Fruit fly (Drosophila melanogaster) whole organism, wandering third instar larva: Measurements from ENCODE around the gene CG13613.
A peak's percentile ranks its signal among the peaks of the same experiment; 100 is the strongest.

Source experiments
- Abd-B ChIP-seq: fragments of >200 bp; optimal IDR thresholded peaks from 2 replicates; lab custom pipeline; 2017; ENCODE audit warnings: missing biosample characterization, missing genetic modification characterization
- CG32264 ChIP-seq: fragments of 200-800 bp; sonication (Bioruptor generic); optimal IDR thresholded peaks from 2 replicates; lab custom pipeline; 2016; ENCODE audit warnings: missing biosample characterization, missing genetic modification characterization
- CG9705 ChIP-seq: fragments of 200-800 bp; sonication (Bioruptor generic); optimal IDR thresholded peaks from 2 replicates; lab custom pipeline; 2018; ENCODE audit warnings: missing biosample characterization, mild to moderate bottlenecking, missing genetic modification characterization
- CrebA ChIP-seq: fragments of 200-800 bp; sonication (Bioruptor generic); optimal IDR thresholded peaks from 2 replicates; lab custom pipeline; 2016; ENCODE audit warnings: missing biosample characterization, mild to moderate bottlenecking, missing genetic modification characterization, borderline replicate concordance
- Dfd ChIP-seq: fragments of >200 bp; optimal IDR thresholded peaks from 2 replicates; lab custom pipeline; 2017; ENCODE audit warnings: missing biosample characterization, missing genetic modification characterization
- Dif ChIP-seq: fragments of 200-275, 200-300 bp; sonication (Bioruptor generic); optimal IDR thresholded peaks from 2 replicates; lab custom pipeline; 2018; ENCODE audit warnings: missing biosample characterization, missing genetic modification characterization; ENCODE audit not compliant: partially characterized antibody
- GATAd ChIP-seq: sonication (Bioruptor generic); optimal IDR thresholded peaks from 2 replicates; lab custom pipeline; 2016; ENCODE audit warnings: missing biosample characterization, missing genetic modification characterization
- HLH106 ChIP-seq: fragments of 200-800 bp; optimal IDR thresholded peaks from 3 replicates; lab custom pipeline; 2019; ENCODE audit warnings: missing biosample characterization, mild to moderate bottlenecking, missing genetic modification characterization, moderate library complexity
- Hnf4 ChIP-seq: fragments of 200-800 bp; sonication (Bioruptor generic); optimal IDR thresholded peaks from 2 replicates; lab custom pipeline; 2016; ENCODE audit warnings: missing biosample characterization, mild to moderate bottlenecking, missing genetic modification characterization
- Hr78 ChIP-seq: fragments of >200 bp; optimal IDR thresholded peaks from 2 replicates; lab custom pipeline; 2017; ENCODE audit warnings: missing biosample characterization, missing genetic modification characterization
- Hr83 ChIP-seq: fragments of 200-300 bp; sonication (Bioruptor generic); optimal IDR thresholded peaks from 2 replicates; lab custom pipeline; 2016; ENCODE audit warnings: missing biosample characterization, mild to moderate bottlenecking, missing genetic modification characterization, moderate library complexity; ENCODE audit not compliant: poor library complexity, severe bottlenecking
- Jra ChIP-seq: sonication (Bioruptor generic); optimal IDR thresholded peaks from 2 replicates; lab custom pipeline; 2016; ENCODE audit warnings: missing biosample characterization, missing genetic modification characterization
- Mio ChIP-seq: sonication (Bioruptor generic); optimal IDR thresholded peaks from 2 replicates; lab custom pipeline; 2016; ENCODE audit warnings: missing biosample characterization, missing genetic modification characterization
- Myc ChIP-seq: fragments of >200 bp; optimal IDR thresholded peaks from 2 replicates; lab custom pipeline; 2017
- N ChIP-seq: fragments of >200 bp; optimal IDR thresholded peaks from 2 replicates; lab custom pipeline; 2018; ENCODE audit warnings: missing biosample characterization, missing external identifiers, missing genetic modification characterization
- OdsH ChIP-seq: fragments of 200-800 bp; sonication (Bioruptor generic); optimal IDR thresholded peaks from 2 replicates; lab custom pipeline; 2016; ENCODE audit warnings: missing biosample characterization, mild to moderate bottlenecking, missing genetic modification characterization
- Rel ChIP-seq, 2 experiments: fragments of 200-800 bp; sonication (Bioruptor generic) in 1 of 2; optimal IDR thresholded peaks; 2 replicates in 1 of 2; 3 replicates in 1 of 2; lab custom pipeline; 2016 to 2019; ENCODE audit warnings: mild to moderate bottlenecking in 2 of 2, missing biosample characterization in 2 of 2, missing genetic modification characterization in 2 of 2, moderate library complexity in 1 of 2
- Sp1 ChIP-seq: fragments of 200-800 bp; sonication (Bioruptor generic); optimal IDR thresholded peaks from 3 replicates; lab custom pipeline; 2019; ENCODE audit warnings: missing biosample characterization, mild to moderate bottlenecking, missing genetic modification characterization, moderate library complexity
- Vsx2 ChIP-seq: fragments of 200-300, 225-300 bp; sonication (Bioruptor generic); optimal IDR thresholded peaks from 2 replicates; lab custom pipeline; 2018; ENCODE audit warnings: missing biosample characterization, missing genetic modification characterization; ENCODE audit not compliant: partially characterized antibody
- br ChIP-seq: fragments of 200-800 bp; sonication (Bioruptor generic); optimal IDR thresholded peaks from 2 replicates; lab custom pipeline; 2016; ENCODE audit warnings: missing biosample characterization, missing genetic modification characterization
- brk ChIP-seq: fragments of 200-800 bp; sonication (Bioruptor generic); optimal IDR thresholded peaks from 2 replicates; lab custom pipeline; 2016; ENCODE audit warnings: missing biosample characterization, mild to moderate bottlenecking, missing genetic modification characterization
- dl ChIP-seq, 2 experiments: fragments of 175-275, 200-275 bp in 1 of 2; fragments of 200-275 bp in 1 of 2; sonication (Bioruptor generic); optimal IDR thresholded peaks; lab custom pipeline; 2018; ENCODE audit warnings: mild to moderate bottlenecking in 2 of 2, missing biosample characterization in 2 of 2, missing genetic modification characterization in 2 of 2, moderate library complexity in 2 of 2; ENCODE audit not compliant: partially characterized antibody in 2 of 2, insufficient read depth in 1 of 2
- dmrt93B ChIP-seq: fragments of 200-800 bp; sonication (Bioruptor generic); optimal IDR thresholded peaks from 2 replicates; lab custom pipeline; 2018; ENCODE audit warnings: missing biosample characterization, mild to moderate bottlenecking, missing genetic modification characterization
- dsf ChIP-seq: sonication (Bioruptor generic); optimal IDR thresholded peaks from 2 replicates; lab custom pipeline; 2016; ENCODE audit warnings: missing biosample characterization, missing genetic modification characterization, borderline replicate concordance
- ey ChIP-seq: fragments of 200-800 bp; sonication (Bioruptor generic); optimal IDR thresholded peaks from 2 replicates; lab custom pipeline; 2016; ENCODE audit warnings: missing biosample characterization, missing genetic modification characterization
- foxo ChIP-seq, 2 experiments: fragments of 200-800 bp; sonication (Bioruptor generic); optimal IDR thresholded peaks; 2 replicates in 1 of 2; 3 replicates in 1 of 2; lab custom pipeline; 2016 to 2017; ENCODE audit warnings: missing biosample characterization in 2 of 2, missing genetic modification characterization in 2 of 2
- fru ChIP-seq: fragments of 200-800 bp; sonication (Bioruptor generic); optimal IDR thresholded peaks from 3 replicates; lab custom pipeline; 2016; ENCODE audit warnings: missing biosample characterization, mild to moderate bottlenecking, missing genetic modification characterization
- h ChIP-seq: fragments of 200-800 bp; sonication (Bioruptor generic); optimal IDR thresholded peaks from 3 replicates; lab custom pipeline; 2016; ENCODE audit warnings: missing biosample characterization, mild to moderate bottlenecking, missing genetic modification characterization
- jim ChIP-seq: fragments of 175-275, 200-325 bp; sonication (Bioruptor generic); optimal IDR thresholded peaks from 2 replicates; lab custom pipeline; 2016; ENCODE audit warnings: missing biosample characterization, mild to moderate bottlenecking, missing genetic modification characterization
- lola ChIP-seq: fragments of >200 bp; optimal IDR thresholded peaks from 2 replicates; lab custom pipeline; 2017; ENCODE audit warnings: missing biosample characterization, missing genetic modification characterization
- pan ChIP-seq: fragments of >200 bp; optimal IDR thresholded peaks from 2 replicates; lab custom pipeline; 2017
- psq ChIP-seq: fragments of 200-800 bp; sonication (Bioruptor generic); optimal IDR thresholded peaks from 3 replicates; lab custom pipeline; 2017; ENCODE audit warnings: missing biosample characterization, mild to moderate bottlenecking, missing genetic modification characterization, moderate library complexity
- rgr ChIP-seq: fragments of 200-800 bp; sonication (Bioruptor generic); optimal IDR thresholded peaks from 3 replicates; lab custom pipeline; 2016; ENCODE audit warnings: missing biosample characterization, mild to moderate bottlenecking, missing genetic modification characterization
- sage ChIP-seq: fragments of 200-800 bp; sonication (Bioruptor generic); optimal IDR thresholded peaks from 2 replicates; lab custom pipeline; 2016; ENCODE audit warnings: missing biosample characterization, mild to moderate bottlenecking, missing genetic modification characterization
- sv ChIP-seq: fragments of 200-800 bp; sonication (Bioruptor generic); optimal IDR thresholded peaks from 3 replicates; lab custom pipeline; 2016; ENCODE audit warnings: missing biosample characterization, missing genetic modification characterization
- tai ChIP-seq: sonication (Bioruptor generic); optimal IDR thresholded peaks from 2 replicates; lab custom pipeline; 2016; ENCODE audit warnings: missing biosample characterization, missing genetic modification characterization
- usp ChIP-seq: fragments of >200 bp; optimal IDR thresholded peaks from 2 replicates; lab custom pipeline; 2017; ENCODE audit warnings: missing biosample characterization, missing genetic modification characterization
- woc ChIP-seq: sonication (Bioruptor generic); optimal IDR thresholded peaks from 2 replicates; lab custom pipeline; 2016; ENCODE audit warnings: missing biosample characterization, mild to moderate bottlenecking, missing genetic modification characterization

Gene CG13613

dm6 chr3R:24333182-24333808 is 32.1 kb upstream of the CG13613 start, which contains the start of the genes Rrp5 and Dis3:
Rrp5 (minus strand) TSS chr3R:24333316.
Dis3 (plus strand) TSS chr3R:24333433.
- TF ChIP-seq Jra (no peak), dl (GFP tag; optimal IDR thresholded peaks at IDR 0.05; lab: Kevin White, UChicago; ENCODE audit: insufficient read depth in 1 of 2, partially characterized antibody in 2 of 2) (peak in 1 of 2 experiments; percentile 16), Vsx2 (GFP tag; lab: Kevin White, UChicago) (peak; percentile 99), Dif (GFP tag; lab: Kevin White, UChicago) (peak; percentile 97), Myc (lab: Kevin White, UChicago) (peak; percentile 68), Hr83 (GFP tag; lab: Kevin White, UChicago) (no peak)
- TF ChIP-seq, all 38 proteins: peak for 4

dm6 chr3R:24336622-24337021 is 28.7 kb upstream of the CG13613 start, which contains the start of gene CG6432:
CG6432 (plus strand) TSS chr3R:24336922.
- no peak for TF ChIP-seq Hnf4
- TF ChIP-seq Jra: no peak
- no peak for TF ChIP-seq woc (GFP tag; lab: Kevin White, UChicago)
- no peak for TF ChIP-seq Hr78
- TF ChIP-seq Sp1: no peak
- TF ChIP-seq jim (GFP tag; lab: Kevin White, UChicago): no peak
- TF ChIP-seq Rel (GFP tag; optimal IDR thresholded peaks at IDR 0.05; lab: Kevin White, UChicago): no peak
- TF ChIP-seq Rel (tag; optimal IDR thresholded peaks at IDR 0.05; lab: Kevin White, UChicago): no peak
- TF ChIP-seq CG9705: no peak
- TF ChIP-seq HLH106 (tag; lab: Kevin White, UChicago): no peak
- TF ChIP-seq tai (GFP tag; lab: Kevin White, UChicago): no peak
- no peak for TF ChIP-seq Mio

dm6 chr3R:24341251-24341650 is 24.1 kb upstream of the CG13613 start, which contains the start of gene Ms:
Ms (plus strand) TSS chr3R:24341551.
- no peak for TF ChIP-seq br (GFP tag; lab: Kevin White, UChicago)
- TF ChIP-seq CG32264 (GFP tag; lab: Kevin White, UChicago): no peak
- TF ChIP-seq fru (GFP tag; lab: Kevin White, UChicago): no peak
- TF ChIP-seq Sp1: no peak
- TF ChIP-seq dsf (GFP tag; lab: Kevin White, UChicago): no peak
- no peak for TF ChIP-seq CG9705
- TF ChIP-seq woc (GFP tag; lab: Kevin White, UChicago): no peak
- no peak for TF ChIP-seq usp (GFP tag; lab: Kevin White, UChicago)
- no peak for TF ChIP-seq h (GFP tag; lab: Kevin White, UChicago)
- no peak for TF ChIP-seq HLH106 (tag; lab: Kevin White, UChicago)

dm6 chr3R:24348420-24349190 is 16.7 kb upstream of the CG13613 start, which contains the start of the genes CG5746 and CG6454:
CG5746 (minus strand) TSS chr3R:24348791.
CG6454 (plus strand) TSS chr3R:24349182.
- peak; percentile 59 for TF ChIP-seq ey
- no peak for TF ChIP-seq pan (lab: Kevin White, UChicago)
- TF ChIP-seq fru (GFP tag; lab: Kevin White, UChicago): no peak
- TF ChIP-seq OdsH: no peak
- TF ChIP-seq Jra: no peak
- no peak for TF ChIP-seq Hr78
- no peak for TF ChIP-seq Vsx2 (GFP tag; lab: Kevin White, UChicago)
- no peak for TF ChIP-seq dl (GFP tag; optimal IDR thresholded peaks at IDR 0.05; lab: Kevin White, UChicago; ENCODE audit: insufficient read depth in 1 of 2, partially characterized antibody in 2 of 2)
- TF ChIP-seq Hnf4: no peak
- no peak for TF ChIP-seq br (GFP tag; lab: Kevin White, UChicago)
- no peak for TF ChIP-seq rgr (GFP tag; lab: Kevin White, UChicago)
- TF ChIP-seq psq (GFP tag; lab: Kevin White, UChicago): peak; percentile 54
- TF ChIP-seq CrebA (GFP tag; lab: Kevin White, UChicago): no peak
- no peak for TF ChIP-seq HLH106 (tag; lab: Kevin White, UChicago)
- TF ChIP-seq sv (GFP tag; lab: Kevin White, UChicago): peak; percentile 56
- TF ChIP-seq tai (GFP tag; lab: Kevin White, UChicago): no peak
- TF ChIP-seq foxo (GFP tag; optimal IDR thresholded peaks at IDR 0.05; lab: Kevin White, UChicago): no peak
- peak; percentile 37 for TF ChIP-seq CG32264 (GFP tag; lab: Kevin White, UChicago)
- no peak for TF ChIP-seq dsf (GFP tag; lab: Kevin White, UChicago)
- no peak for TF ChIP-seq Hr83 (GFP tag; lab: Kevin White, UChicago)
- no peak for TF ChIP-seq woc (GFP tag; lab: Kevin White, UChicago)
- TF ChIP-seq Dfd (GFP tag; lab: Kevin White, UChicago): no peak
- TF ChIP-seq Abd-B (GFP tag; lab: Kevin White, UChicago): no peak
- TF ChIP-seq GATAd (GFP tag; lab: Kevin White, UChicago): no peak
- TF ChIP-seq N (GFP tag; lab: Kevin White, UChicago): no peak
- TF ChIP-seq CG9705: peak; percentile 45
- TF ChIP-seq jim (GFP tag; lab: Kevin White, UChicago): no peak
- no peak for TF ChIP-seq lola
- TF ChIP-seq dmrt93B: no peak
- TF ChIP-seq brk (GFP tag; lab: Kevin White, UChicago): no peak
- TF ChIP-seq Myc (lab: Kevin White, UChicago): peak; percentile 87
- no peak for TF ChIP-seq Mio
- TF ChIP-seq sage (GFP tag; lab: Kevin White, UChicago): no peak
- no peak for TF ChIP-seq Sp1
